Worm (Caenorhabditis elegans) whole organism, L1 larva: Measurements from ENCODE around the gene W01C8.1.

Experiments used
- F16B12.6 ChIP-seq: fragments of 150-350 bp; optimal IDR thresholded peaks from 2 replicates; lab custom pipeline; 2014; ENCODE audit warnings: missing biosample characterization, missing genetic modification characterization
- aha-1 ChIP-seq: fragments of 150-350 bp; optimal IDR thresholded peaks from 2 replicates; lab custom pipeline; 2014; ENCODE audit warnings: missing biosample characterization, missing genetic modification characterization
- ama-1 ChIP-seq: fragments of 150-350 bp; optimal IDR thresholded peaks from 2 replicates; lab custom pipeline; 2014
- blmp-1 ChIP-seq: fragments of 150-350 bp; optimal IDR thresholded peaks from 2 replicates; lab custom pipeline; 2014; ENCODE audit warnings: missing biosample characterization, missing genetic modification characterization
- ceh-8 ChIP-seq: fragments of 200-800 bp; sonication (Bioruptor generic); optimal IDR thresholded peaks from 2 replicates; lab custom pipeline; 2018; ENCODE audit warnings: mild to moderate bottlenecking, missing genetic modification characterization, moderate library complexity, missing compliant biosample characterization
- ceh-90 ChIP-seq: sonication (generic microtip); optimal IDR thresholded peaks from 2 replicates; lab custom pipeline; 2016; ENCODE audit warnings: missing genetic modification characterization, missing compliant biosample characterization
- efl-1 ChIP-seq, 4 experiments: fragments of 150-350 bp; optimal IDR thresholded peaks in 3 of 4; peaks in 1 of 4; 1 replicate in 1 of 4; 2 replicates in 3 of 4; lab custom pipeline; 2014; ENCODE audit warnings: missing biosample characterization in 2 of 4, missing genetic modification characterization in 2 of 4, missing genetic modification reagents in 2 of 4
- efl-3 ChIP-seq: fragments of 200-800 bp; sonication (Bioruptor generic); optimal IDR thresholded peaks from 2 replicates; lab custom pipeline; 2018; ENCODE audit warnings: mild to moderate bottlenecking, missing genetic modification characterization, missing compliant biosample characterization
- egl-27 ChIP-seq, 2 experiments: fragments of 150-350 bp in 1 of 2; sonication (generic microtip); optimal IDR thresholded peaks; 3 replicates each; lab custom pipeline; 2017 to 2018; ENCODE audit warnings: missing biosample characterization in 2 of 2, missing genetic modification characterization in 2 of 2, missing genetic modification reagents in 2 of 2
- elt-3 ChIP-seq, 6 experiments: fragments of 150-350 bp in 1 of 6; sonication (generic microtip); optimal IDR thresholded peaks; 2 replicates each; lab custom pipeline; 2017 to 2018; ENCODE audit warnings: missing biosample characterization in 6 of 6, missing genetic modification characterization in 6 of 6, inconsistent platforms in 1 of 6
- fkh-10 ChIP-seq: sonication (generic microtip); optimal IDR thresholded peaks from 2 replicates; lab custom pipeline; 2017; ENCODE audit warnings: missing biosample characterization, missing genetic modification reagents, missing genetic modification characterization
- grh-1 ChIP-seq: fragments of 200-800 bp; sonication (Bioruptor generic); IDR thresholded peaks from 2 replicates; pipeline ENCODE4 v1.3.6; 2022; ENCODE audit warnings: missing genetic modification reagents, missing genetic modification characterization, missing compliant biosample characterization
- hpl-2 ChIP-seq: fragments of 150-350 bp; optimal IDR thresholded peaks from 2 replicates; lab custom pipeline; 2014; ENCODE audit warnings: missing biosample characterization, missing genetic modification reagents, missing genetic modification characterization
- irx-1 ChIP-seq: sonication (generic microtip); optimal IDR thresholded peaks from 2 replicates; lab custom pipeline; 2016; ENCODE audit warnings: missing genetic modification characterization, missing compliant biosample characterization
- lin-13 ChIP-seq: fragments of 150-350 bp; optimal IDR thresholded peaks from 2 replicates; lab custom pipeline; 2014; ENCODE audit warnings: missing biosample characterization, missing genetic modification reagents, missing genetic modification characterization
- lin-14 ChIP-seq: fragments of 200-800 bp; sonication (Bioruptor generic); optimal IDR thresholded peaks from 2 replicates; lab custom pipeline; 2018; ENCODE audit warnings: mild to moderate bottlenecking, missing genetic modification characterization, moderate library complexity, missing compliant biosample characterization
- lin-35 ChIP-seq, 2 experiments: fragments of 150-350 bp; optimal IDR thresholded peaks; 2 replicates each; lab custom pipeline; 2014; ENCODE audit warnings: missing biosample characterization in 2 of 2, missing genetic modification characterization in 2 of 2, missing genetic modification reagents in 2 of 2
- lin-39 ChIP-seq: fragments of 150-350 bp; optimal IDR thresholded peaks from 2 replicates; lab custom pipeline; 2014; ENCODE audit warnings: missing biosample characterization, missing genetic modification reagents, missing genetic modification characterization
- lir-3 ChIP-seq: sonication (generic microtip); optimal IDR thresholded peaks from 2 replicates; lab custom pipeline; 2016; ENCODE audit warnings: mild to moderate bottlenecking, missing genetic modification characterization, moderate library complexity, missing compliant biosample characterization; ENCODE audit not compliant: poor library complexity
- lsy-2 ChIP-seq, 2 experiments: fragments of 150-350 bp; optimal IDR thresholded peaks; 2 replicates each; lab custom pipeline; 2014; ENCODE audit warnings: missing biosample characterization in 2 of 2, missing genetic modification characterization in 2 of 2
- mab-9 ChIP-seq: fragments of 200-800 bp; sonication (Bioruptor generic); IDR thresholded peaks from 2 replicates; pipeline ENCODE4 v1.3.6; 2022; ENCODE audit warnings: missing genetic modification reagents, missing genetic modification characterization, missing compliant biosample characterization
- mdl-1 ChIP-seq, 2 experiments: fragments of 150-350 bp; optimal IDR thresholded peaks; 2 replicates each; lab custom pipeline; 2014 to 2017; ENCODE audit warnings: missing biosample characterization in 2 of 2, missing genetic modification characterization in 2 of 2, inconsistent platforms in 1 of 2
- mep-1 ChIP-seq: fragments of 150-350 bp; optimal IDR thresholded peaks from 2 replicates; lab custom pipeline; 2014; ENCODE audit warnings: missing biosample characterization, missing genetic modification characterization
- nhr-11 ChIP-seq: fragments of 150-350 bp; optimal IDR thresholded peaks from 2 replicates; lab custom pipeline; 2014; ENCODE audit warnings: missing biosample characterization, missing genetic modification characterization
- nhr-19 ChIP-seq: fragments of 200-800 bp; sonication (Bioruptor generic); conservative IDR thresholded peaks from 2 replicates; pipeline ENCODE4 v1.3.6; 2022; ENCODE audit warnings: missing genetic modification characterization, missing compliant biosample characterization
- nhr-20 ChIP-seq: sonication (generic microtip); optimal IDR thresholded peaks from 2 replicates; lab custom pipeline; 2016; ENCODE audit warnings: mild to moderate bottlenecking, missing genetic modification characterization, missing compliant biosample characterization
- nhr-28 ChIP-seq: fragments of 150-350 bp; optimal IDR thresholded peaks from 2 replicates; lab custom pipeline; 2014; ENCODE audit warnings: missing biosample characterization, missing genetic modification characterization
- nhr-71 ChIP-seq: sonication (generic microtip); optimal IDR thresholded peaks from 2 replicates; lab custom pipeline; 2016; ENCODE audit warnings: mild to moderate bottlenecking, missing genetic modification characterization, moderate library complexity, missing compliant biosample characterization
- nhr-85 ChIP-seq: sonication (generic microtip); peaks from one replicate; lab custom pipeline; 2016; ENCODE audit warnings: missing genetic modification characterization, inconsistent platforms, missing compliant biosample characterization
- nhr-90 ChIP-seq: sonication (generic microtip); optimal IDR thresholded peaks from 2 replicates; lab custom pipeline; 2016; ENCODE audit warnings: mild to moderate bottlenecking, missing genetic modification characterization, missing compliant biosample characterization; ENCODE audit not compliant: poor library complexity
- pag-3 ChIP-seq: sonication (generic microtip); optimal IDR thresholded peaks from 2 replicates; lab custom pipeline; 2017; ENCODE audit warnings: missing genetic modification characterization, mild to moderate bottlenecking, missing compliant biosample characterization, antibody characterized with exemption, borderline replicate concordance; ENCODE audit not compliant: insufficient read depth
- snu-23 ChIP-seq: sonication (generic microtip); optimal IDR thresholded peaks from 2 replicates; lab custom pipeline; 2016; ENCODE audit warnings: missing genetic modification characterization, missing compliant biosample characterization
- sup-37 ChIP-seq: fragments of 200-800 bp; sonication (Bioruptor generic); optimal IDR thresholded peaks from 2 replicates; lab custom pipeline; 2018; ENCODE audit warnings: mild to moderate bottlenecking, missing genetic modification characterization, missing compliant biosample characterization
- swsn-7 ChIP-seq: sonication (generic microtip); optimal IDR thresholded peaks from 2 replicates; lab custom pipeline; 2016; ENCODE audit warnings: missing genetic modification characterization, missing compliant biosample characterization
- tbx-2 ChIP-seq: sonication (generic microtip); optimal IDR thresholded peaks from 2 replicates; lab custom pipeline; 2016; ENCODE audit warnings: missing genetic modification characterization, missing compliant biosample characterization
- unc-30 ChIP-seq: sonication (generic microtip); optimal IDR thresholded peaks from 2 replicates; lab custom pipeline; 2017; ENCODE audit warnings: missing biosample characterization, missing genetic modification characterization

The W01C8.1 gene

ce11 chrX:5653813-5654212 lies 38.4 kb upstream of the W01C8.1 start, which contains the start of gene T22B7.7:
Gene T22B7.7 (minus strand): TSS chrX:5654074.
- no peak for TF ChIP-seq blmp-1 (tag; lab: Kevin White, UChicago)
- no peak for TF ChIP-seq lin-39
- TF ChIP-seq F16B12.6 (tag; lab: Kevin White, UChicago), result no peak
- no peak for TF ChIP-seq efl-1 (optimal IDR thresholded peaks at IDR 0.05; lab: Kevin White, UChicago)
- TF ChIP-seq efl-1 (GFP tag; optimal IDR thresholded peaks at IDR 0.05 in 1 of 2; lab: Kevin White, UChicago), result peak in 1 of 2 experiments; percentile 47
- TF ChIP-seq lir-3 (tag; lab: Kevin White, UChicago), result no peak
- TF ChIP-seq nhr-85, result no peak
- TF ChIP-seq ama-1 (lab: Kevin White, UChicago), result no peak
- TF ChIP-seq ceh-90 (tag; lab: Kevin White, UChicago), result no peak
- TF ChIP-seq nhr-28, result no peak
- TF ChIP-seq nhr-11 (tag; lab: Kevin White, UChicago), result no peak
- peak; percentile 21 for TF ChIP-seq lin-14 (GFP tag; lab: Kevin White, UChicago)

ce11 chrX:5655601-5656000 lies 36.6 kb upstream of the W01C8.1 start:
- TF ChIP-seq grh-1, result no peak
- TF ChIP-seq efl-1 (optimal IDR thresholded peaks at IDR 0.05; lab: Kevin White, UChicago), result no peak
- TF ChIP-seq efl-1 (GFP tag; optimal IDR thresholded peaks at IDR 0.05 in 1 of 2; lab: Kevin White, UChicago), result peak in 1 of 2 experiments; percentile 62
- no peak for TF ChIP-seq fkh-10 (GFP tag; lab: Kevin White, UChicago)

- TF ChIP-seq hpl-2 (no peak), lin-13 (GFP tag; lab: Kevin White, UChicago) (no peak), nhr-19 (GFP tag; lab: Robert Waterston, UW) (peak; percentile 31; the same call in 1 of the 2 replicates), snu-23 (GFP tag; lab: Kevin White, UChicago) (peak; percentile 65), nhr-90 (peak; percentile 20), lin-35 (GFP tag; optimal IDR thresholded peaks at IDR 0.05; lab: Kevin White, UChicago) (peak in 1 of 2 experiments; percentile 32), lsy-2 (tag; optimal IDR thresholded peaks at IDR 0.05; lab: Kevin White, UChicago) (peak in 1 of 2 experiments; percentile 29), mab-9 (GFP tag; lab: Robert Waterston, UW) (no peak), lin-14 (GFP tag; lab: Kevin White, UChicago) (peak; percentile 86), unc-30 (tag; lab: Kevin White, UChicago) (no peak), swsn-7 (tag; lab: Kevin White, UChicago) (no peak), nhr-20 (tag; lab: Kevin White, UChicago) (peak; percentile 66), aha-1 (tag; lab: Kevin White, UChicago) (no peak), ceh-8 (peak; percentile 18), ceh-90 (tag; lab: Kevin White, UChicago) (no peak), grh-1 (peak; percentile 56), mep-1 (tag; lab: Kevin White, UChicago) (no peak), mdl-1 (tag; optimal IDR thresholded peaks at IDR 0.05; lab: Kevin White, UChicago) (peak in 1 of 2 experiments; percentile 20), egl-27 (tag; optimal IDR thresholded peaks at IDR 0.05; lab: Kevin White, UChicago) (no peak), nhr-85 (peak; percentile 95), irx-1 (tag; lab: Kevin White, UChicago) (peak; percentile 14), nhr-71 (tag; lab: Kevin White, UChicago) (peak; percentile 44), ama-1 (lab: Kevin White, UChicago) (no peak), efl-3 (GFP tag; lab: Kevin White, UChicago) (no peak), elt-3 (tag; optimal IDR thresholded peaks at IDR 0.05; lab: Kevin White, UChicago) (peak in 1 of 6 experiments; percentile 3)
- TF ChIP-seq, all 84 proteins: peak for 14
Observed at ce11 chrX:5659614-5660013, 32.6 kb upstream of the W01C8.1 start, which contains the start of gene T22B7.22. Gene T22B7.22 (plus strand): TSS chrX:5659967.

ce11 chrX:5661179-5661578 lies 31.0 kb upstream of the W01C8.1 start:
- peak; percentile 62 for TF ChIP-seq pag-3 (tag; lab: Kevin White, UChicago)
- TF ChIP-seq sup-37, result no peak
- TF ChIP-seq efl-1 (optimal IDR thresholded peaks at IDR 0.05; lab: Kevin White, UChicago), result no peak
- TF ChIP-seq efl-1 (GFP tag; optimal IDR thresholded peaks at IDR 0.05 in 1 of 2; lab: Kevin White, UChicago), result peak in 1 of 2 experiments; percentile 28
- TF ChIP-seq lin-14 (GFP tag; lab: Kevin White, UChicago), result peak; percentile 4
- TF ChIP-seq tbx-2 (tag; lab: Kevin White, UChicago), result no peak
